Fruit fly (Drosophila melanogaster) whole organism, embryonic: ENCODE measurements around the gene Tbc1d22.

ENCODE experiments used
- ATbp ChIP-seq: fragments of 200-800 bp; sonication (Bioruptor generic); optimal IDR thresholded peaks from 2 replicates; lab custom pipeline; 2017; ENCODE audit warnings: missing biosample characterization, mild to moderate bottlenecking, missing genetic modification characterization, missing genetic modification reagents
- Awh ChIP-seq: fragments of 200-800 bp; sonication (Bioruptor generic); IDR thresholded peaks from 2 replicates; pipeline ENCODE4, ENCODE4 v1.3.6; 2022; ENCODE audit warnings: missing biosample characterization, missing genetic modification characterization
- CG10209 ChIP-seq: fragments of 200-800 bp; sonication (Bioruptor generic); optimal IDR thresholded peaks from 3 replicates; lab custom pipeline; 2017; ENCODE audit warnings: missing biosample characterization, mild to moderate bottlenecking, missing genetic modification characterization, missing genetic modification reagents
- CG10321 ChIP-seq: fragments of 200-800 bp; sonication (Bioruptor generic); IDR thresholded peaks from 2 replicates; pipeline ENCODE4 v1.3.6; 2022; ENCODE audit warnings: missing biosample characterization, missing genetic modification characterization
- CG10959 ChIP-seq: fragments of 200-800 bp; sonication (Bioruptor generic); IDR thresholded peaks from 2 replicates; pipeline ENCODE4 v1.3.6; 2022; ENCODE audit warnings: missing biosample characterization, missing genetic modification characterization
- CG11560 ChIP-seq: fragments of 200-800 bp; sonication (Bioruptor generic); IDR thresholded peaks from 3 replicates; pipeline ENCODE4 v1.3.6; 2022; ENCODE audit warnings: missing biosample characterization, missing genetic modification characterization
- CG12104 ChIP-seq: fragments of 200-800 bp; sonication (Bioruptor generic); optimal IDR thresholded peaks from 3 replicates; lab custom pipeline; 2016; ENCODE audit warnings: missing biosample characterization, missing genetic modification characterization
- CG12744 ChIP-seq: fragments of 200-800 bp; sonication (Bioruptor generic); optimal IDR thresholded peaks from 2 replicates; lab custom pipeline; 2016; ENCODE audit warnings: missing biosample characterization, missing genetic modification characterization
- CG17359 ChIP-seq: fragments of 200-800 bp; sonication (Bioruptor generic); optimal IDR thresholded peaks from 3 replicates; lab custom pipeline; 2018; ENCODE audit warnings: missing biosample characterization, mild to moderate bottlenecking, missing genetic modification characterization, moderate library complexity
- CG17385 ChIP-seq: fragments of 200-800 bp; sonication (Bioruptor generic); optimal IDR thresholded peaks from 3 replicates; lab custom pipeline; 2018; ENCODE audit warnings: missing biosample characterization, mild to moderate bottlenecking, missing genetic modification characterization
- CG18619 ChIP-seq: fragments of 200-800 bp; sonication (Bioruptor generic); optimal IDR thresholded peaks from 3 replicates; lab custom pipeline; 2017; ENCODE audit warnings: missing biosample characterization, mild to moderate bottlenecking, missing genetic modification characterization
- CG34422 ChIP-seq: fragments of 200-800 bp; sonication (Bioruptor generic); IDR thresholded peaks from 3 replicates; pipeline ENCODE4 v1.3.6; 2022; ENCODE audit warnings: missing biosample characterization, missing genetic modification characterization
- CG6272 ChIP-seq: fragments of 200-800 bp; sonication (Bioruptor generic); IDR thresholded peaks from 2 replicates; pipeline ENCODE4 v1.3.6; 2022; ENCODE audit warnings: missing biosample characterization, missing genetic modification characterization
- CG7556 ChIP-seq: fragments of 200-800 bp; sonication (Bioruptor generic); optimal IDR thresholded peaks from 2 replicates; lab custom pipeline; 2017; ENCODE audit warnings: missing biosample characterization, mild to moderate bottlenecking, missing genetic modification characterization
- CG7745 ChIP-seq: fragments of 200-800 bp; sonication (Bioruptor generic); optimal IDR thresholded peaks from 2 replicates; lab custom pipeline; 2018; ENCODE audit warnings: missing biosample characterization, mild to moderate bottlenecking, missing genetic modification characterization, moderate library complexity
- CG8281 ChIP-seq: fragments of 200-800 bp; sonication (Bioruptor generic); optimal IDR thresholded peaks from 2 replicates; lab custom pipeline; 2018; ENCODE audit warnings: missing biosample characterization, mild to moderate bottlenecking, missing genetic modification characterization, moderate library complexity
- CG9876 ChIP-seq: fragments of 200-800 bp; sonication (Bioruptor generic); optimal IDR thresholded peaks from 2 replicates; lab custom pipeline; 2016; ENCODE audit warnings: missing biosample characterization, missing genetic modification characterization
- Dip2 ChIP-seq: fragments of 200-800 bp; sonication (Bioruptor generic); IDR thresholded peaks from 2 replicates; pipeline ENCODE4 v1.3.6; 2022; ENCODE audit warnings: missing biosample characterization, missing genetic modification characterization
- Dip3 ChIP-seq: fragments of 200-800 bp; sonication (Bioruptor generic); optimal IDR thresholded peaks from 3 replicates; lab custom pipeline; 2016; ENCODE audit warnings: missing biosample characterization, missing genetic modification characterization
- ERR ChIP-seq: fragments of 200-800 bp; sonication (Bioruptor generic); optimal IDR thresholded peaks from 2 replicates; lab custom pipeline; 2016; ENCODE audit warnings: missing biosample characterization, missing genetic modification characterization
- Fer3 ChIP-seq: fragments of 200-800 bp; sonication (Bioruptor generic); optimal IDR thresholded peaks from 2 replicates; lab custom pipeline; 2018; ENCODE audit warnings: missing biosample characterization, mild to moderate bottlenecking, missing genetic modification characterization, moderate library complexity
- Hr51 ChIP-seq, 2 experiments: fragments of 200-800 bp; sonication (Bioruptor generic); optimal IDR thresholded peaks; 2 replicates in 1 of 2; 3 replicates in 1 of 2; lab custom pipeline; 2016 to 2018; ENCODE audit warnings: missing biosample characterization in 2 of 2, missing genetic modification characterization in 2 of 2, mild to moderate bottlenecking in 1 of 2, moderate library complexity in 1 of 2
- Jarid2 ChIP-seq: fragments of 200-800 bp; sonication (Bioruptor generic); optimal IDR thresholded peaks from 3 replicates; lab custom pipeline; 2017; ENCODE audit warnings: mild to moderate bottlenecking, missing biosample characterization, missing genetic modification reagents, missing genetic modification characterization
- Med ChIP-seq: fragments of 200-800 bp; sonication (Bioruptor generic); peaks from one replicate; lab custom pipeline; 2016; ENCODE audit warnings: missing biosample characterization, missing genetic modification characterization, mild to moderate bottlenecking, inconsistent platforms, moderate library complexity
- Optix ChIP-seq: fragments of 200-800 bp; sonication (Bioruptor generic); IDR thresholded peaks from 3 replicates; pipeline ENCODE4 v1.3.6; 2022; ENCODE audit warnings: missing biosample characterization, missing genetic modification characterization
- Poxn ChIP-seq: fragments of 200-800 bp; sonication (Bioruptor generic); IDR thresholded peaks from 2 replicates; pipeline ENCODE4 v1.3.6; 2022; ENCODE audit warnings: missing biosample characterization, missing genetic modification characterization
- Tbp ChIP-seq: fragments of >200 bp; optimal IDR thresholded peaks from 2 replicates; lab custom pipeline; 2018; ENCODE audit warnings: missing biosample characterization, missing genetic modification characterization
- Usf ChIP-seq: fragments of 200-800 bp; sonication (Bioruptor generic); optimal IDR thresholded peaks from 2 replicates; lab custom pipeline; 2017; ENCODE audit warnings: missing genotype, missing biosample characterization, missing genetic modification characterization
- bab2 ChIP-seq: fragments of 200-800 bp; sonication (Bioruptor generic); optimal IDR thresholded peaks from 2 replicates; lab custom pipeline; 2016; ENCODE audit warnings: missing biosample characterization, missing genetic modification characterization
- bcd ChIP-seq: fragments of 200-800 bp; sonication (Bioruptor generic); optimal IDR thresholded peaks from 2 replicates; lab custom pipeline; 2017; ENCODE audit warnings: missing biosample characterization, mild to moderate bottlenecking, missing genetic modification characterization
- chif ChIP-seq, 2 experiments: fragments of 200-800 bp; sonication (Bioruptor generic); optimal IDR thresholded peaks; 3 replicates each; lab custom pipeline; 2016; ENCODE audit warnings: missing biosample characterization in 2 of 2, missing genetic modification characterization in 2 of 2
- da ChIP-seq: fragments of 200-800 bp; sonication (Bioruptor generic); optimal IDR thresholded peaks from 2 replicates; lab custom pipeline; 2016; ENCODE audit warnings: missing biosample characterization, missing genetic modification characterization
- danr ChIP-seq: fragments of 200-800 bp; sonication (Bioruptor generic); IDR thresholded peaks from 2 replicates; pipeline ENCODE4 v1.3.6; 2022; ENCODE audit warnings: missing biosample characterization, missing genetic modification characterization
- dati ChIP-seq: fragments of 200-800 bp; sonication (Bioruptor generic); IDR thresholded peaks from 2 replicates; pipeline ENCODE4 v1.3.6; 2022; ENCODE audit warnings: missing biosample characterization, missing genetic modification characterization
- dmrt11E ChIP-seq: fragments of 200-800 bp; sonication (Bioruptor generic); optimal IDR thresholded peaks from 3 replicates; lab custom pipeline; 2018; ENCODE audit warnings: missing biosample characterization, mild to moderate bottlenecking, missing genetic modification characterization, moderate library complexity
- fd102C ChIP-seq: fragments of 200-800 bp; sonication (Bioruptor generic); optimal IDR thresholded peaks from 2 replicates; lab custom pipeline; 2018; ENCODE audit warnings: missing biosample characterization, mild to moderate bottlenecking, missing genetic modification characterization, moderate library complexity
- grau ChIP-seq: fragments of 200-800 bp; optimal IDR thresholded peaks from 3 replicates; lab custom pipeline; 2019; ENCODE audit warnings: missing biosample characterization, mild to moderate bottlenecking, missing genetic modification characterization, moderate library complexity
- ind ChIP-seq: fragments of 200-800 bp; sonication (Bioruptor generic); optimal IDR thresholded peaks from 3 replicates; lab custom pipeline; 2016; ENCODE audit warnings: missing biosample characterization, missing genetic modification characterization
- lmd ChIP-seq: fragments of 200-800 bp; sonication (Bioruptor generic); IDR thresholded peaks from 2 replicates; pipeline ENCODE4 v1.3.6; 2022; ENCODE audit warnings: missing biosample characterization, missing genetic modification characterization
- mld ChIP-seq: fragments of 200-800 bp; sonication (Bioruptor generic); IDR thresholded peaks from 3 replicates; pipeline ENCODE4 v1.3.6; 2022; ENCODE audit warnings: missing biosample characterization, missing genetic modification characterization; ENCODE audit not compliant: partially characterized antibody
- nom ChIP-seq: fragments of 200-800 bp; sonication (Bioruptor generic); optimal IDR thresholded peaks from 2 replicates; lab custom pipeline; 2017; ENCODE audit warnings: missing biosample characterization, missing genetic modification characterization, mild to moderate bottlenecking, moderate library complexity, missing genetic modification reagents
- oc ChIP-seq: fragments of 200-800 bp; sonication (Bioruptor generic); optimal IDR thresholded peaks from 2 replicates; lab custom pipeline; 2018; ENCODE audit warnings: missing biosample characterization, mild to moderate bottlenecking, missing genetic modification characterization, moderate library complexity
- org-1 ChIP-seq: fragments of 200-800 bp; sonication (Bioruptor generic); optimal IDR thresholded peaks from 2 replicates; lab custom pipeline; 2017; ENCODE audit warnings: missing biosample characterization, missing genetic modification characterization
- pita ChIP-seq: fragments of 200-800 bp; sonication (Bioruptor generic); optimal IDR thresholded peaks from 2 replicates; lab custom pipeline; 2017; ENCODE audit warnings: missing biosample characterization, mild to moderate bottlenecking, missing genetic modification characterization
- sens-2 ChIP-seq: fragments of 200-800 bp; sonication (Bioruptor generic); IDR thresholded peaks from 2 replicates; pipeline ENCODE4 v1.3.6; 2022; ENCODE audit warnings: missing biosample characterization, missing genetic modification characterization
- wdn ChIP-seq: fragments of 200-800 bp; sonication (Bioruptor generic); IDR thresholded peaks from 2 replicates; pipeline ENCODE4 v1.3.6; 2022; ENCODE audit warnings: missing biosample characterization, missing genetic modification characterization
- z ChIP-seq: fragments of 200-800 bp; sonication (Bioruptor generic); IDR thresholded peaks from 3 replicates; pipeline ENCODE4 v1.3.6; 2022; ENCODE audit warnings: missing biosample characterization, missing genetic modification characterization
- zfh2 ChIP-seq: fragments of 200-800 bp; sonication (Bioruptor generic); optimal IDR thresholded peaks from 2 replicates; lab custom pipeline; 2016; ENCODE audit warnings: missing biosample characterization, missing genetic modification characterization

The Tbc1d22 gene

DNA sequence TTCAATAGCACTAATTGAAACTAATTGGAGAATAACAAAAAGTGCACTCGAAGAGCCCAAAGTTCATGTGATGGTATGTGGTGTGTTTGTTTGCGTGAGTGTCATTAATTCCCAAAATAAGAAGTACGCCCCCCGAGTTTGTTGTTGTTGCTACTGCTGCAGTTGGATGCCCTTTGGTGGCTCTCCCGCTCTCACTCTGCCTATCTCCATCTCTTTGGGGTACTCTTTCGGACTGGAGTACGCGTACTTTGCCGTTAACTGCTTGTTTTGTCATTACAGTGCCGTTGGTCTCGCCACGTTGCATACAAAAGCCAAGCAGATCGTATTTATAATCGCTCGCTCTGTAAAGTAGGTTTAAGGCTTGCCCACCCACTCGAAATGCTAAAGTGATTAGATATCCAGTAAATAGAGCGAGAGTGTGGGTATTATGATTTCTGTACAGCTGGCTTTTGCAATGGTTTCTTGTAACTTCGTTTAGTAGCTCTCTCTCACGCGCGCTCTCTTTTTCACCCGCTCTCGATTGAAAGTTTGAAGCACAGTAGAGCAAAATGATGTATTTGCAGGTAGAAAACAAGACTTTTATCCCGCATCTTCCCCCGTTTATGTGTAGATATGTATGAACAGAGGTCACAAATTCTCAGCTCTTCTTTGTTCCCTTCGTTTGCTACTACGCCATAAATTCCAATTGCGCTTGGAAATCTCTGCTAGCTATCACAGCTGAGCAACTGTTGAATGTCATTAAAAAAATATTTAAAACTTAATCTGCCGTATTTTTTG, 10.2 kb downstream of the Tbc1d22 start (continued):
- TF ChIP-seq CG17359 = peak; percentile 33
- TF ChIP-seq Hr51 (GFP tag; optimal IDR thresholded peaks at IDR 0.05; lab: Kevin White, UChicago) = peak in 1 of 2 experiments; percentile 72
- TF ChIP-seq lmd (GFP tag; lab: Robert Waterston, UW) = peak; percentile 26; the same call in 1 of the 2 replicates
- no peak for TF ChIP-seq Jarid2 (GFP tag; lab: Kevin White, UChicago)
- peak; percentile 10 for TF ChIP-seq CG8281 (tag; lab: Kevin White, UChicago)
- no peak for TF ChIP-seq pita
- TF ChIP-seq oc (tag; lab: Kevin White, UChicago) = peak; percentile 42
- no peak for TF ChIP-seq dmrt11E
- 0 out of 3 replicates have a peak, but pooled peaks have one; percentile 7 for TF ChIP-seq CG34422
- TF ChIP-seq danr (GFP tag; lab: Robert Waterston, UW) = no peak
- TF ChIP-seq CG12104 = peak; percentile 33
- no peak; the same call in 1 of the 2 replicates for TF ChIP-seq Awh
- TF ChIP-seq z (GFP tag; lab: Robert Waterston, UW) = no peak
- TF ChIP-seq org-1 (GFP tag; lab: Kevin White, UChicago) = no peak
- TF ChIP-seq bab2 = no peak
- TF ChIP-seq Med (GFP tag; lab: Kevin White, UChicago) = peak; percentile 75
- TF ChIP-seq CG7745 (tag; lab: Kevin White, UChicago) = no peak
- TF ChIP-seq Fer3 (tag; lab: Kevin White, UChicago) = peak; percentile 14

DNA sequence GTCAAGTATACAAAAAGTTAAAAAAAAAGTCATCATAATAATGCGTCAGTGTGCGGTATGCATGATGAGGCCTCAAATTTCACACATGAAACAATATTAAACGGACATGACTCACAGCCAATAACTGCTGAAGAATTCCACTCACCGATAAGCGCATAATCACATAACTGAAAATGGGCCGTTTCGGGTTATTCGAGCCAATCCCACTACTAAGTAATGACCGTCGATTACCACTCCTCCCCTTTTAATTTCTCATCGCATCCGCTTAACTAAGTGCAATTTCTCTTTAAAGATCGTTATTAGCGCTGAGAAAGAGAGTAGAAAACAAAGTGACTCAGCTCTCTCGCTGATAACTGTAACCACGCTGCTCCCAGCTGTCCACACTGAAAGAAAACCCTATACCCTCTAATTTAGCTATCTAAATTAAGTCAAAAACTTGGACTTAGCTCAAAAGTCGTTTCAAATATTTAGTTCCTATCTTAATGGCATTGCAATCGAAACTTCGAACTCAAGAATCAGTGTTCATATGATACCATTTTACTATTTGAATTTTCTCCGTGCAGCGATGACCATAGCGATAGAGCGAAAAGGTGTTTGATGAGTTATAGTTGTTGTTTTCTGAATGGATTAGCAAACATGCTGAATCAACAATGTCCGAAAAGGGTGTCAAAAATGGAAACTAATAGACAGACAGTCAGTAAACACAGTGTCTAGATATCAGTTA, 10.9 kb downstream of the Tbc1d22 start:
- TF ChIP-seq Poxn = no peak
- peak; percentile 82 for TF ChIP-seq CG9876 (GFP tag; lab: Kevin White, UChicago)
- peak; percentile 92 for TF ChIP-seq CG12744 (GFP tag; lab: Kevin White, UChicago)
- TF ChIP-seq chif (GFP tag; optimal IDR thresholded peaks at IDR 0.05; lab: Kevin White, UChicago) = peak; percentile 88 to 90
- TF ChIP-seq CG12104 = peak; percentile 60
- peak; percentile 78 for TF ChIP-seq bcd (GFP tag; lab: Kevin White, UChicago)
- no peak for TF ChIP-seq nom (GFP tag; lab: Kevin White, UChicago)
- peak; percentile 50 for TF ChIP-seq ind (GFP tag; lab: Kevin White, UChicago)
- peak; percentile 88 for TF ChIP-seq CG10209
- peak; percentile 77 for TF ChIP-seq dati
- TF ChIP-seq Dip2 (GFP tag; lab: Robert Waterston, UW) = no peak
- peak; percentile 85 for TF ChIP-seq CG7556 (GFP tag; lab: Kevin White, UChicago)
- TF ChIP-seq CG6272 = peak; percentile 61
- peak; percentile 88 for TF ChIP-seq CG18619 (GFP tag; lab: Kevin White, UChicago)
- TF ChIP-seq Dip3 (GFP tag; lab: Kevin White, UChicago) = peak; percentile 87
- peak; percentile 78 for TF ChIP-seq fd102C (GFP tag; lab: Kevin White, UChicago)
- peak; percentile 76 for TF ChIP-seq CG10959 (GFP tag; lab: Robert Waterston, UW)
- TF ChIP-seq CG17385 (GFP tag; lab: Kevin White, UChicago) = peak; percentile 83
- peak; percentile 44 for TF ChIP-seq da
- peak; percentile 84 for TF ChIP-seq wdn
- TF ChIP-seq Tbp = no peak
- TF ChIP-seq CG11560 (tag; lab: Robert Waterston, UW) = peak; percentile 53; the same call in 1 of the 3 replicates
- peak; percentile 52 for TF ChIP-seq CG10321 (GFP tag; lab: Robert Waterston, UW)
- peak; percentile 88 for TF ChIP-seq grau (tag; lab: Kevin White, UChicago)
- peak; percentile 44 for TF ChIP-seq Usf (GFP tag; lab: Kevin White, UChicago)
- TF ChIP-seq sens-2 (GFP tag; lab: Robert Waterston, UW) = peak; percentile 73
- no peak for TF ChIP-seq mld
- TF ChIP-seq zfh2 (GFP tag; lab: Kevin White, UChicago) = peak; percentile 85
- TF ChIP-seq Optix = peak; percentile 83
- peak; percentile 77 for TF ChIP-seq ERR
- TF ChIP-seq ATbp (GFP tag; lab: Kevin White, UChicago) = peak; percentile 94
